Worm (Caenorhabditis elegans): ENCODE measurements around the gene pud-4.

The pud-4 gene

ce11 chrV:2292240-2292639 lies 34.2 kb upstream of the pud-4 start, which contains the start of gene nhr-115:
nhr-115 (plus strand) TSS chrV:2292540.
- TF ChIP-seq hmg-1.1 (GFP tag; IDR thresholded peaks at IDR 0.05), result no peak
- no peak for TF ChIP-seq cey-2 (tag; optimal IDR thresholded peaks at IDR 0.05; ENCODE audit: borderline replicate concordance, insufficient read depth)
- no peak for TF ChIP-seq daf-19 (GFP tag; conservative IDR thresholded peaks at IDR 0.05)
- TF ChIP-seq madf-5 (GFP tag; IDR thresholded peaks at IDR 0.05), result no peak
- no peak for TF ChIP-seq ztf-11 (tag; optimal IDR thresholded peaks at IDR 0.05)
- no peak for TF ChIP-seq nhr-42 (GFP tag; IDR thresholded peaks at IDR 0.05)
- TF ChIP-seq zip-2 (tag; optimal IDR thresholded peaks at IDR 0.05), result no peak
- TF ChIP-seq zfp-2 (tag; optimal IDR thresholded peaks at IDR 0.05), result no peak
- TF ChIP-seq mxl-2 (GFP tag; conservative IDR thresholded peaks at IDR 0.05), result no peak
- TF ChIP-seq mxl-3 (GFP tag; optimal IDR thresholded peaks at IDR 0.05), result no peak
- no peak for TF ChIP-seq hlh-30 (tag; optimal IDR thresholded peaks at IDR 0.05; ENCODE audit: insufficient read depth)
- no peak for TF ChIP-seq R02D3.7 (tag; optimal IDR thresholded peaks at IDR 0.05)
- no peak for TF ChIP-seq dpl-1 (GFP tag; optimal IDR thresholded peaks at IDR 0.05)
- TF ChIP-seq D1046.2 (GFP tag; IDR thresholded peaks at IDR 0.05), result no peak
- TF ChIP-seq ZK337.2 (GFP tag; IDR thresholded peaks at IDR 0.05), result no peak
- peak; percentile 41 for TF ChIP-seq nhr-28 (tag; optimal IDR thresholded peaks at IDR 0.05)
- peak; percentile 14 for TF ChIP-seq pqm-1 (tag; optimal IDR thresholded peaks at IDR 0.05)
- no peak for TF ChIP-seq attf-4 (tag; optimal IDR thresholded peaks at IDR 0.05)
- no peak for TF ChIP-seq nhr-76 (tag; optimal IDR thresholded peaks at IDR 0.05)
- TF ChIP-seq dmd-6 (GFP tag; IDR thresholded peaks at IDR 0.05), result peak; percentile 26; the same call in 1 of the 2 replicates

- TF ChIP-seq pqm-1 (tag; optimal IDR thresholded peaks at IDR 0.05), result peak; percentile 13
- no peak for TF ChIP-seq Y105C5A.15 (GFP tag; IDR thresholded peaks at IDR 0.05)
Observed at ce11 chrV:2294577-2294976, 31.9 kb upstream of the pud-4 start, which contains the start of gene nhr-226. nhr-226 (plus strand) TSS chrV:2294877.

ce11 chrV:2300905-2301304 lies 25.6 kb upstream of the pud-4 start, which contains the start of gene Y19D10B.8:
Y19D10B.8 (minus strand) TSS chrV:2301005.
- TF ChIP-seq nhr-111 (GFP tag; optimal IDR thresholded peaks at IDR 0.05) (no peak), duxl-1 (tag; optimal IDR thresholded peaks at IDR 0.05; ENCODE audit: poor library complexity) (no peak), dpl-1 (GFP tag; optimal IDR thresholded peaks at IDR 0.05) (no peak), ztf-11 (tag; optimal IDR thresholded peaks at IDR 0.05) (no peak), ceh-44 (GFP tag; IDR thresholded peaks at IDR 0.05) (no peak), lin-13 (GFP tag; optimal IDR thresholded peaks at IDR 0.05) (no peak), lim-7 (GFP tag; IDR thresholded peaks at IDR 0.05) (no peak), spr-3 (GFP tag; optimal IDR thresholded peaks at IDR 0.05) (no peak), nhr-102 (tag; optimal IDR thresholded peaks at IDR 0.05) (no peak), ces-1 (GFP tag; optimal IDR thresholded peaks at IDR 0.05) (no peak), hlh-11 (tag; optimal IDR thresholded peaks at IDR 0.05) (no peak), aly-2 (tag; optimal IDR thresholded peaks at IDR 0.05) (no peak), Y48G9A.11 (GFP tag; IDR thresholded peaks at IDR 0.05) (no peak), dmd-9 (GFP tag; IDR thresholded peaks at IDR 0.05) (no peak), saeg-2 (GFP tag; IDR thresholded peaks at IDR 0.05) (no peak)

ce11 chrV:2303775-2304174 lies 22.7 kb upstream of the pud-4 start, which contains the start of gene irld-15:
irld-15 (minus strand) TSS chrV:2303875.
- TF ChIP-seq daf-16 (GFP tag; optimal IDR thresholded peaks at IDR 0.05) (no peak), daf-16 (tag; optimal IDR thresholded peaks at IDR 0.05) (no peak), ceh-82 (tag; optimal IDR thresholded peaks at IDR 0.05) (no peak), Y48G9A.11 (GFP tag; IDR thresholded peaks at IDR 0.05) (no peak), daf-8 (GFP tag; IDR thresholded peaks at IDR 0.05) (no peak), ceh-32 (tag; optimal IDR thresholded peaks at IDR 0.05; ENCODE audit: poor library complexity) (no peak), unc-62 (GFP tag; optimal IDR thresholded peaks at IDR 0.05 in 1 of 2) (no peak), unc-62 (tag; optimal IDR thresholded peaks at IDR 0.05) (no peak)

Data from whole organism, L4 larva.